Fruit fly (Drosophila melanogaster) whole organism, pupa: ENCODE measurements around the gene CG4830.

Source experiments
- CG8301 ChIP-seq: fragments of 200-800 bp; sonication (Bioruptor generic); optimal IDR thresholded peaks from 2 replicates; lab custom pipeline; 2018; ENCODE audit warnings: missing biosample characterization, mild to moderate bottlenecking, missing genetic modification characterization
- CG9948 ChIP-seq: fragments of 200-800 bp; sonication (Bioruptor generic); optimal IDR thresholded peaks from 2 replicates; lab custom pipeline; 2018; ENCODE audit warnings: missing biosample characterization, mild to moderate bottlenecking, missing genetic modification characterization, moderate library complexity
- Ets98B ChIP-seq: fragments of 200-800 bp; sonication (Bioruptor generic); IDR thresholded peaks from 2 replicates; pipeline ENCODE4 v1.3.6; 2022; ENCODE audit warnings: missing biosample characterization, missing genetic modification characterization
- Pif1A ChIP-seq: fragments of 200-800 bp; sonication (Bioruptor generic); optimal IDR thresholded peaks from 3 replicates; lab custom pipeline; 2016; ENCODE audit warnings: missing biosample characterization, missing genetic modification characterization
- Snoo ChIP-seq: fragments of 200-800 bp; sonication (Bioruptor generic); optimal IDR thresholded peaks from 3 replicates; lab custom pipeline; 2017; ENCODE audit warnings: missing biosample characterization, mild to moderate bottlenecking, missing genetic modification characterization, inconsistent platforms
- fd96Ca ChIP-seq: fragments of 200-800 bp; sonication (Bioruptor generic); IDR thresholded peaks from 3 replicates; pipeline ENCODE4 v1.3.6; 2022; ENCODE audit warnings: missing biosample characterization, missing genetic modification characterization
- gl ChIP-seq: fragments of 200-800 bp; sonication (Bioruptor generic); optimal IDR thresholded peaks from 2 replicates; lab custom pipeline; 2018; ENCODE audit warnings: missing biosample characterization, mild to moderate bottlenecking, missing genetic modification characterization

- TF ChIP-seq Pif1A (GFP tag; lab: Kevin White, UChicago) (no peak), Snoo (tag; lab: Kevin White, UChicago) (no peak), CG9948 (tag; lab: Kevin White, UChicago) (no peak), CG8301 (no peak), fd96Ca (GFP tag; lab: Robert Waterston, UW) (no peak), Ets98B (GFP tag; lab: Robert Waterston, UW) (no peak), gl (tag; lab: Kevin White, UChicago) (no peak)
Observed at dm6 chr3R:12229113-12229512, 19.0 kb upstream of the CG4830 start, which contains the start of gene CG3916.
